Fruit fly (Drosophila melanogaster): ENCODE results near the gene S6k.

The S6k gene

DNA sequence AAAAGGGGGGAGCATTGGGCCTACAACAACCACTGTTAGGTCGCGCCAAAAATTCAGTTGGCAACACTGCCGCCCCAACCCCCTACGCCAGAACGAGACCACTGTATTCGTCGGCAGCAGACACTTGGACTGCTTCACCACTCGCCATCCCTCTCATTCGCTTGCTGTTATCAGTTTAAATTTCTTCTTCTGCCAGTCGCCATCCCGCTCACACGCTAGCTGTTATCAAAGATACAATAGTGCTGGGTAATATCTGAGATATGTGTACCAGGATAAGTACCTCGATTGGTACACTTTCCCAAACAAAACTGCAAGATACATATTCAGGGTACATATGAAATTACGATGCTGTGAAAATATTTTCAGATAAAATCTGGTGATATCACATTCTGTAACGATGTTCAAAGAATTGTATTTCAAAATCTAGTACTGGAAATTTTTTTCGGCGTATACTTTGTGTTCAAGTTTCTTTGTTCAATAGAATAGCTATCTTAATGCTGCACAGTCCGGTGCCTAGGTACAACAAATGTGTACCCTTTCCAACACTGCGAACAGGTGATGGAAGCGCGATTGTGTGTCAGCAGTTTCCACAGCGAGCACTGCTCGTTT is 39.8 kb downstream of the S6k start (continued):
- TF ChIP-seq dati (GFP tag; IDR thresholded peaks at IDR 0.05), result no peak
- peak; percentile 14 for TF ChIP-seq gfzf (GFP tag; optimal IDR thresholded peaks at IDR 0.05)
- TF ChIP-seq Kr (GFP tag; optimal IDR thresholded peaks at IDR 0.05), result no peak
- no peak for TF ChIP-seq eve (GFP tag; optimal IDR thresholded peaks at IDR 0.05)
- peak; percentile 75 for TF ChIP-seq CG13775 (GFP tag; optimal IDR thresholded peaks at IDR 0.05)
- peak; percentile 81 for TF ChIP-seq gcm (GFP tag; optimal IDR thresholded peaks at IDR 0.05)
- peak; percentile 54 for TF ChIP-seq HLH3B (GFP tag; IDR thresholded peaks at IDR 0.05)
- peak; percentile 78 for TF ChIP-seq CG3407 (GFP tag; optimal IDR thresholded peaks at IDR 0.05)
- TF ChIP-seq ken (GFP tag; IDR thresholded peaks at IDR 0.05), result 0 out of 3 replicates have a peak, but pooled peaks have one; percentile 40
- peak; percentile 50; the same call in 2 of the 3 replicates for TF ChIP-seq HLH4C (GFP tag; IDR thresholded peaks at IDR 0.05; ENCODE audit: partially characterized antibody)
- peak; percentile 69 for TF ChIP-seq Rfx (GFP tag; IDR thresholded peaks at IDR 0.05)
- TF ChIP-seq Drgx (GFP tag; IDR thresholded peaks at IDR 0.05), result peak; percentile 77; the same call in 1 of the 2 replicates
- TF ChIP-seq tio (GFP tag; optimal IDR thresholded peaks at IDR 0.05), result no peak
- peak; percentile 57 for TF ChIP-seq fd64A (GFP tag; optimal IDR thresholded peaks at IDR 0.05)
- TF ChIP-seq Dfd (GFP tag; optimal IDR thresholded peaks at IDR 0.05), result no peak
- TF ChIP-seq gsb-n (tag; optimal IDR thresholded peaks at IDR 0.05), result no peak
- TF ChIP-seq CoRest (tag; optimal IDR thresholded peaks at IDR 0.05), result peak; percentile 92
- peak; percentile 38 for TF ChIP-seq emc (GFP tag; optimal IDR thresholded peaks at IDR 0.05)
- peak; percentile 80 for TF ChIP-seq dmrt11E (tag; optimal IDR thresholded peaks at IDR 0.05)
- TF ChIP-seq CG13287 (GFP tag; IDR thresholded peaks at IDR 0.05; ENCODE audit: partially characterized antibody), result peak; percentile 17; the same call in 1 of the 2 replicates
- peak; percentile 39; the same call in 2 of the 3 replicates for TF ChIP-seq B-H1 (GFP tag; IDR thresholded peaks at IDR 0.05)
- no peak for TF ChIP-seq Sox102F (GFP tag; optimal IDR thresholded peaks at IDR 0.05)
- peak; percentile 48; the same call in 1 of the 2 replicates for TF ChIP-seq CG32772 (GFP tag; IDR thresholded peaks at IDR 0.05)
- peak; percentile 78 to 87 for TF ChIP-seq Hr51 (GFP tag; optimal IDR thresholded peaks at IDR 0.05)
- peak; percentile 35 for TF ChIP-seq CG15073 (GFP tag; optimal IDR thresholded peaks at IDR 0.05)
- peak; percentile 84 for TF ChIP-seq CG18476 (GFP tag; optimal IDR thresholded peaks at IDR 0.05)
- TF ChIP-seq CG17361 (GFP tag; IDR thresholded peaks at IDR 0.05), result peak; percentile 88
- peak; percentile 62; the same call in 3 of the 4 replicates for TF ChIP-seq Gug (GFP tag; IDR thresholded peaks at IDR 0.05)
- peak; percentile 80 for TF ChIP-seq CG10979 (tag; optimal IDR thresholded peaks at IDR 0.05)
- TF ChIP-seq Lpt (GFP tag; optimal IDR thresholded peaks at IDR 0.05), result no peak
- TF ChIP-seq org-1 (GFP tag; optimal IDR thresholded peaks at IDR 0.05), result peak; percentile 90
- TF ChIP-seq Side (GFP tag; optimal IDR thresholded peaks at IDR 0.05), result peak; percentile 89
- peak; percentile 39; the same call in 1 of the 3 replicates for TF ChIP-seq CG11456 (GFP tag; IDR thresholded peaks at IDR 0.05)
- peak; percentile 65 for TF ChIP-seq CG15514 (GFP tag; optimal IDR thresholded peaks at IDR 0.05)
- peak; percentile 67 for TF ChIP-seq CG6854 (GFP tag; optimal IDR thresholded peaks at IDR 0.05)
- TF ChIP-seq cwo (GFP tag; optimal IDR thresholded peaks at IDR 0.05), result peak; percentile 76
- peak; percentile 76 for TF ChIP-seq ems (GFP tag; optimal IDR thresholded peaks at IDR 0.05)
- peak; percentile 70 for TF ChIP-seq ash1 (GFP tag; optimal IDR thresholded peaks at IDR 0.05)
- TF ChIP-seq CG17912 (GFP tag; optimal IDR thresholded peaks at IDR 0.05), result peak; percentile 55
- peak; percentile 93 for TF ChIP-seq CG12769 (tag; optimal IDR thresholded peaks at IDR 0.05)
- peak; percentile 41; the same call in 1 of the 2 replicates for TF ChIP-seq E2f2 (GFP tag; IDR thresholded peaks at IDR 0.05)
- no peak for TF ChIP-seq CkIIα-i1 (GFP tag; IDR thresholded peaks at IDR 0.05)
- TF ChIP-seq klu (GFP tag; IDR thresholded peaks at IDR 0.05), result peak; percentile 69
- TF ChIP-seq CG1233 (GFP tag; optimal IDR thresholded peaks at IDR 0.05), result peak; percentile 87
- TF ChIP-seq sim (GFP tag; IDR thresholded peaks at IDR 0.05), result no peak
- peak; percentile 61 for TF ChIP-seq Usf (GFP tag; optimal IDR thresholded peaks at IDR 0.05)
- TF ChIP-seq CG30431 (GFP tag; optimal IDR thresholded peaks at IDR 0.05), result peak; percentile 58
- TF ChIP-seq run (tag; optimal IDR thresholded peaks at IDR 0.05), result peak; percentile 53
- peak; percentile 95 for TF ChIP-seq grn (GFP tag; optimal IDR thresholded peaks at IDR 0.05)

Measured in whole organism, embryonic.